Worm (Caenorhabditis elegans) whole organism, L2 larva: ENCODE measurements around the gene glb-28.

Source experiments
- ama-1 ChIP-seq: fragments of 150-350 bp; optimal IDR thresholded peaks from 2 replicates; lab custom pipeline; 2018; ENCODE audit warnings: inconsistent platforms
- fos-1 ChIP-seq: fragments of 150-350 bp; optimal IDR thresholded peaks from 2 replicates; lab custom pipeline; 2014; ENCODE audit warnings: missing biosample characterization, missing genetic modification characterization
- lin-11 ChIP-seq: fragments of 150-350 bp; sonication (generic microtip); optimal IDR thresholded peaks from 2 replicates; lab custom pipeline; 2014; ENCODE audit warnings: missing biosample characterization, missing genetic modification characterization, inconsistent platforms, mixed read lengths
- lsy-2 ChIP-seq, 2 experiments: fragments of 150-350 bp in 1 of 2; sonication (generic microtip) in 1 of 2; optimal IDR thresholded peaks; 2 replicates each; lab custom pipeline; 2014 to 2017; ENCODE audit warnings: missing biosample characterization in 2 of 2, missing genetic modification characterization in 2 of 2
- nhr-10 ChIP-seq: sonication (generic microtip); optimal IDR thresholded peaks from 2 replicates; lab custom pipeline; 2017; ENCODE audit warnings: missing biosample characterization, missing genetic modification characterization
- nhr-25 ChIP-seq: fragments of 150-350 bp; sonication (generic microtip); optimal IDR thresholded peaks from 3 replicates; lab custom pipeline; 2014; ENCODE audit warnings: missing biosample characterization, missing genetic modification characterization
- nhr-77 ChIP-seq: fragments of 150-350 bp; optimal IDR thresholded peaks from 2 replicates; lab custom pipeline; 2014; ENCODE audit warnings: missing biosample characterization, missing genetic modification characterization
- snpc-4 ChIP-seq: fragments of 150-350 bp; optimal IDR thresholded peaks from 2 replicates; lab custom pipeline; 2014; ENCODE audit warnings: missing biosample characterization, missing genetic modification characterization
- unc-39 ChIP-seq: fragments of 150-350 bp; optimal IDR thresholded peaks from 2 replicates; lab custom pipeline; 2014; ENCODE audit warnings: missing biosample characterization, missing genetic modification characterization
- unc-62 ChIP-seq: fragments of 150-350 bp; optimal IDR thresholded peaks from 2 replicates; lab custom pipeline; 2014; ENCODE audit warnings: missing biosample characterization, missing genetic modification reagents, missing genetic modification characterization

- no peak for TF ChIP-seq lsy-2 (tag; optimal IDR thresholded peaks at IDR 0.05; lab: Kevin White, UChicago)
- no peak for TF ChIP-seq snpc-4 (tag; lab: Kevin White, UChicago)
- no peak for TF ChIP-seq ama-1 (lab: Kevin White, UChicago)
- no peak for TF ChIP-seq nhr-25
- no peak for TF ChIP-seq nhr-10 (tag; lab: Kevin White, UChicago)
- no peak for TF ChIP-seq fos-1 (tag; lab: Kevin White, UChicago)
- TF ChIP-seq lin-11 (tag; lab: Kevin White, UChicago) = no peak
- TF ChIP-seq unc-62 = no peak
- no peak for TF ChIP-seq nhr-77 (tag; lab: Kevin White, UChicago)
- no peak for TF ChIP-seq unc-39 (tag; lab: Kevin White, UChicago)
Measured at ce11 chrX:15268461-15268860, 48.6 kb downstream of the glb-28 start.
